Worm (Caenorhabditis elegans) whole organism, mixed stage, embryonic: Measurements from ENCODE around the gene apd-3.

Experiments
- lin-13 ChIP-seq: fragments of 150-350 bp; optimal IDR thresholded peaks from 2 replicates; lab custom pipeline; 2014; ENCODE audit warnings: missing biosample characterization, missing genetic modification characterization
- lsy-2 ChIP-seq: fragments of 150-350 bp; optimal IDR thresholded peaks from 2 replicates; lab custom pipeline; 2014; ENCODE audit warnings: missing biosample characterization, missing genetic modification characterization
- nhr-76 ChIP-seq: sonication (generic microtip); optimal IDR thresholded peaks from 2 replicates; lab custom pipeline; 2017; ENCODE audit warnings: missing biosample characterization, missing genetic modification characterization
- pha-4 ChIP-seq: fragments of 150-350 bp; optimal IDR thresholded peaks from 2 replicates; lab custom pipeline; 2018; ENCODE audit warnings: missing biosample characterization, missing genetic modification reagents, missing genetic modification characterization
- snpc-4 ChIP-seq: fragments of 150-350 bp; optimal IDR thresholded peaks from 2 replicates; lab custom pipeline; 2014; ENCODE audit warnings: missing biosample characterization, missing genetic modification characterization
- unc-62 ChIP-seq: fragments of 150-350 bp; optimal IDR thresholded peaks from 2 replicates; lab custom pipeline; 2014; ENCODE audit warnings: missing biosample characterization, missing genetic modification reagents, missing genetic modification characterization
- zip-8 ChIP-seq: fragments of 150-350 bp; optimal IDR thresholded peaks from 2 replicates; lab custom pipeline; 2014; ENCODE audit warnings: missing biosample characterization, missing genetic modification characterization

DNA sequence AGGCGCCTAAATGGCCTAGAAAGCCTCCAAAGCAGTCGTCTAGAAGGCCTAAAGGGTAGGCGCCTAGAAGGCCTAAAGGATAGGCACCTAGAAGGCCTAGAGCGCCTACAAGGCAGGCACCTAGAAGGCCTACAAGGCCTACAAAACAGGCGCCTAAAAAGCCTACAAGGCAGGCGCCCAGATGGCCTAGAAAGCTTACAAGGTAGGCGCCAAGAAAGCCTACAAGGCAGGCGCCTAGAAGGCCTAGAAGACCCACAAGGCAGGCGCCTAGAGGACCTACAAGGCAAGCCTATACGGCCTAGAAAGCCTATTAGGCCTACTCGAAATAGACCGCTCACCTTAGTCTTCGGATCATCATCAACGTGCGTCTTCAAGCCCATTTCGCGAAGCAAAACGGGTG lies 44.2 kb downstream of the apd-3 start:
- TF ChIP-seq unc-62 (GFP tag; lab: Kevin White, UChicago), result no peak
- no peak for TF ChIP-seq pha-4 (tag; lab: Kevin White, UChicago)
- TF ChIP-seq zip-8 (tag; lab: Kevin White, UChicago), result no peak
- no peak for TF ChIP-seq lsy-2
- TF ChIP-seq nhr-76 (tag; lab: Kevin White, UChicago), result no peak
- no peak for TF ChIP-seq lin-13 (tag; lab: Kevin White, UChicago)
- no peak for TF ChIP-seq snpc-4 (tag; lab: Kevin White, UChicago)
